Worm (Caenorhabditis elegans) whole organism, L3 larva: ENCODE data around the gene C50D2.10.
A peak's percentile ranks its signal among the peaks of the same experiment; 100 is the strongest.

ENCODE experiments used
- aly-2 ChIP-seq: fragments of 150-350 bp; optimal IDR thresholded peaks from 2 replicates; lab custom pipeline; 2014; ENCODE audit warnings: missing biosample characterization, missing genetic modification characterization
- ama-1 ChIP-seq: fragments of 150-350 bp; optimal IDR thresholded peaks from 2 replicates; lab custom pipeline; 2018
- ceh-16 ChIP-seq: sonication (generic microtip); optimal IDR thresholded peaks from 2 replicates; lab custom pipeline; 2017; ENCODE audit warnings: missing biosample characterization, missing genetic modification characterization
- ceh-28 ChIP-seq: fragments of 150-350 bp; optimal IDR thresholded peaks from 2 replicates; lab custom pipeline; 2014; ENCODE audit warnings: missing biosample characterization, missing genetic modification reagents, missing genetic modification characterization
- ceh-82 ChIP-seq: fragments of 150-350 bp; optimal IDR thresholded peaks from 2 replicates; lab custom pipeline; 2014; ENCODE audit warnings: missing biosample characterization, missing genetic modification characterization
- egl-27 ChIP-seq: sonication (generic microtip); optimal IDR thresholded peaks from 4 replicates; lab custom pipeline; 2017; ENCODE audit warnings: missing biosample characterization, missing genetic modification reagents, missing genetic modification characterization
- egl-5 ChIP-seq: fragments of 150-350 bp; optimal IDR thresholded peaks from 2 replicates; lab custom pipeline; 2017; ENCODE audit warnings: missing biosample characterization, missing genetic modification reagents, missing genetic modification characterization, inconsistent platforms
- elt-1 ChIP-seq: fragments of 150-350 bp; optimal IDR thresholded peaks from 2 replicates; lab custom pipeline; 2014; ENCODE audit warnings: missing biosample characterization, missing genetic modification characterization
- elt-2 ChIP-seq: sonication (generic microtip); optimal IDR thresholded peaks from 2 replicates; lab custom pipeline; 2016; ENCODE audit warnings: missing genetic modification reagents, mild to moderate bottlenecking, missing genetic modification characterization, missing compliant biosample characterization
- eor-1 ChIP-seq, 2 experiments: fragments of 150-350 bp; optimal IDR thresholded peaks; 2 replicates each; lab custom pipeline; 2014 to 2018; ENCODE audit warnings: missing biosample characterization in 2 of 2, missing genetic modification characterization in 2 of 2
- fkh-10 ChIP-seq: sonication (generic microtip); optimal IDR thresholded peaks from 2 replicates; lab custom pipeline; 2017; ENCODE audit warnings: missing biosample characterization, missing genetic modification reagents, missing genetic modification characterization
- fkh-2 ChIP-seq: fragments of 150-350 bp; optimal IDR thresholded peaks from 2 replicates; lab custom pipeline; 2014; ENCODE audit warnings: missing biosample characterization, missing genetic modification reagents, missing genetic modification characterization
- fos-1 ChIP-seq: fragments of 150-350 bp; optimal IDR thresholded peaks from 2 replicates; lab custom pipeline; 2014; ENCODE audit warnings: missing biosample characterization, missing genetic modification characterization
- hmg-11 ChIP-seq: sonication (generic microtip); optimal IDR thresholded peaks from 2 replicates; lab custom pipeline; 2016; ENCODE audit warnings: missing genetic modification characterization, missing compliant biosample characterization
- jun-1 ChIP-seq: fragments of 150-350 bp; optimal IDR thresholded peaks from 2 replicates; lab custom pipeline; 2014; ENCODE audit warnings: missing biosample characterization, missing genetic modification reagents, missing genetic modification characterization
- lin-15B ChIP-seq: fragments of 150-350 bp; optimal IDR thresholded peaks from 2 replicates; lab custom pipeline; 2014; ENCODE audit warnings: missing biosample characterization, missing genetic modification characterization
- lin-39 ChIP-seq: fragments of 150-350 bp; optimal IDR thresholded peaks from 2 replicates; lab custom pipeline; 2018; ENCODE audit warnings: missing biosample characterization, missing genetic modification reagents, missing genetic modification characterization
- lsy-12 ChIP-seq: sonication (generic microtip); optimal IDR thresholded peaks from 2 replicates; lab custom pipeline; 2016; ENCODE audit warnings: mild to moderate bottlenecking, missing genetic modification characterization, missing compliant biosample characterization
- mml-1 ChIP-seq: fragments of 150-350 bp; sonication (generic microtip); optimal IDR thresholded peaks from 3 replicates; lab custom pipeline; 2014; ENCODE audit warnings: missing biosample characterization, missing genetic modification characterization
- nfya-1 ChIP-seq: sonication (generic microtip); optimal IDR thresholded peaks from 2 replicates; lab custom pipeline; 2017; ENCODE audit warnings: missing genetic modification characterization, mild to moderate bottlenecking, missing compliant biosample characterization, antibody characterized with exemption, moderate library complexity; ENCODE audit not compliant: insufficient read depth
- nhr-11 ChIP-seq: fragments of 150-350 bp; optimal IDR thresholded peaks from 2 replicates; lab custom pipeline; 2014; ENCODE audit warnings: missing biosample characterization, missing genetic modification characterization
- nhr-23 ChIP-seq: fragments of 150-350 bp; optimal IDR thresholded peaks from 2 replicates; lab custom pipeline; 2014; ENCODE audit warnings: missing biosample characterization, missing genetic modification reagents, missing genetic modification characterization
- nhr-237 ChIP-seq: fragments of 150-350 bp; optimal IDR thresholded peaks from 2 replicates; lab custom pipeline; 2014; ENCODE audit warnings: missing biosample characterization, missing genetic modification characterization
- nhr-28 ChIP-seq: fragments of 150-350 bp; optimal IDR thresholded peaks from 2 replicates; lab custom pipeline; 2014; ENCODE audit warnings: missing biosample characterization, missing genetic modification characterization
- nhr-67 ChIP-seq: fragments of 150-350 bp; optimal IDR thresholded peaks from 2 replicates; lab custom pipeline; 2014; ENCODE audit warnings: missing biosample characterization, missing genetic modification characterization
- nhr-76 ChIP-seq: fragments of 150-350 bp; sonication (generic microtip); optimal IDR thresholded peaks from 5 replicates; lab custom pipeline; 2014; ENCODE audit warnings: missing biosample characterization, missing genetic modification characterization
- pha-4 ChIP-seq: fragments of 150-350 bp; optimal IDR thresholded peaks from 2 replicates; lab custom pipeline; 2014; ENCODE audit warnings: missing biosample characterization, missing genetic modification reagents, missing genetic modification characterization
- pqm-1 ChIP-seq: fragments of 150-350 bp; optimal IDR thresholded peaks from 2 replicates; lab custom pipeline; 2017; ENCODE audit warnings: missing biosample characterization, missing genetic modification characterization, inconsistent platforms
- sea-2 ChIP-seq: fragments of 150-350 bp; sonication (generic microtip); optimal IDR thresholded peaks from 4 replicates; lab custom pipeline; 2014; ENCODE audit warnings: missing biosample characterization, missing genetic modification reagents, missing genetic modification characterization
- skn-1 ChIP-seq: fragments of 150-350 bp; optimal IDR thresholded peaks from 2 replicates; lab custom pipeline; 2014; ENCODE audit warnings: missing biosample characterization, missing genetic modification characterization
- snpc-4 ChIP-seq: fragments of 150-350 bp; optimal IDR thresholded peaks from 2 replicates; lab custom pipeline; 2014; ENCODE audit warnings: missing biosample characterization, missing genetic modification characterization
- tbx-2 ChIP-seq: sonication (generic microtip); optimal IDR thresholded peaks from 2 replicates; lab custom pipeline; 2016; ENCODE audit warnings: mild to moderate bottlenecking, missing genetic modification characterization, missing compliant biosample characterization
- unc-62 ChIP-seq: fragments of 150-350 bp; sonication (generic microtip); optimal IDR thresholded peaks from 4 replicates; lab custom pipeline; 2014; ENCODE audit warnings: missing biosample characterization, missing genetic modification reagents, missing genetic modification characterization
- zag-1 ChIP-seq: fragments of 150-350 bp; optimal IDR thresholded peaks from 2 replicates; lab custom pipeline; 2014; ENCODE audit warnings: missing biosample characterization, missing genetic modification characterization
- ztf-11 ChIP-seq: fragments of 150-350 bp; optimal IDR thresholded peaks from 2 replicates; lab custom pipeline; 2014; ENCODE audit warnings: missing biosample characterization, missing genetic modification characterization
- ztf-4 ChIP-seq: fragments of 150-350 bp; optimal IDR thresholded peaks from 2 replicates; lab custom pipeline; 2014; ENCODE audit warnings: missing biosample characterization, missing genetic modification characterization

The C50D2.10 gene

ce11 chrII:124904-125303, 26.0 kb downstream of the C50D2.10 start, which contains the start of gene nmur-2:
Gene nmur-2, minus strand, starts transcription at chrII:125004.
- no peak for TF ChIP-seq fos-1 (tag; lab: Kevin White, UChicago)
- no peak for TF ChIP-seq fkh-10 (GFP tag; lab: Kevin White, UChicago)
- no peak for TF ChIP-seq mml-1 (tag; lab: Kevin White, UChicago)
- TF ChIP-seq pqm-1 (tag; lab: Kevin White, UChicago), result no peak
- no peak for TF ChIP-seq sea-2 (GFP tag; lab: Kevin White, UChicago)
- no peak for TF ChIP-seq tbx-2
- TF ChIP-seq nhr-76 (tag; lab: Kevin White, UChicago), result no peak
- TF ChIP-seq jun-1, result no peak
- no peak for TF ChIP-seq nhr-67 (tag; lab: Kevin White, UChicago)
- no peak for TF ChIP-seq zag-1 (tag; lab: Kevin White, UChicago)
- TF ChIP-seq ceh-16, result no peak
- TF ChIP-seq nhr-237 (tag; lab: Kevin White, UChicago), result no peak
- no peak for TF ChIP-seq ztf-4 (tag; lab: Kevin White, UChicago)
- TF ChIP-seq ama-1, result no peak
- no peak for TF ChIP-seq snpc-4 (tag; lab: Kevin White, UChicago)
- no peak for TF ChIP-seq nhr-23 (tag; lab: Kevin White, UChicago)

- TF ChIP-seq hmg-11 (tag; lab: Kevin White, UChicago) (no peak), pqm-1 (tag; lab: Kevin White, UChicago) (no peak), ceh-28 (no peak), lin-39 (tag; lab: Kevin White, UChicago) (no peak), nfya-1 (no peak), sea-2 (GFP tag; lab: Kevin White, UChicago) (no peak), elt-1 (tag; lab: Kevin White, UChicago) (no peak), aly-2 (no peak), lin-15B (tag; lab: Kevin White, UChicago) (no peak), mml-1 (tag; lab: Kevin White, UChicago) (no peak), lsy-12 (tag; lab: Kevin White, UChicago) (no peak)
Measured at ce11 chrII:128929-129328, 30.0 kb downstream of the C50D2.10 start, which contains the start of gene srd-3. Gene srd-3, minus strand, starts transcription at chrII:129029.

ce11 chrII:129770-130169, 30.8 kb downstream of the C50D2.10 start:
- TF ChIP-seq elt-1 (tag; lab: Kevin White, UChicago) (no peak), ama-1 (no peak), nhr-11 (tag; lab: Kevin White, UChicago) (no peak), skn-1 (tag; lab: Kevin White, UChicago) (no peak), elt-2 (tag; lab: Kevin White, UChicago) (no peak), pqm-1 (tag; lab: Kevin White, UChicago) (no peak), eor-1 (tag; optimal IDR thresholded peaks at IDR 0.05; lab: Kevin White, UChicago) (no peak), snpc-4 (tag; lab: Kevin White, UChicago) (no peak), nfya-1 (no peak), nhr-28 (tag; lab: Kevin White, UChicago) (no peak), sea-2 (GFP tag; lab: Kevin White, UChicago) (no peak), fkh-2 (tag; lab: Kevin White, UChicago) (no peak), lin-15B (tag; lab: Kevin White, UChicago) (no peak), hmg-11 (tag; lab: Kevin White, UChicago) (no peak), fkh-10 (GFP tag; lab: Kevin White, UChicago) (no peak)

ce11 chrII:133548-134275, 34.8 kb downstream of the C50D2.10 start, which contains the start of gene cwn-1:
Gene cwn-1, minus strand, starts transcription at chrII:133598.
- TF ChIP-seq nhr-23 (tag; lab: Kevin White, UChicago), result no peak
- TF ChIP-seq egl-5 (tag; lab: Kevin White, UChicago), result peak; percentile 68
- no peak for TF ChIP-seq lin-39 (tag; lab: Kevin White, UChicago)

- no peak for TF ChIP-seq ztf-11 (tag; lab: Kevin White, UChicago)
- no peak for TF ChIP-seq fkh-2 (tag; lab: Kevin White, UChicago)
- no peak for TF ChIP-seq nhr-28 (tag; lab: Kevin White, UChicago)
- no peak for TF ChIP-seq unc-62 (GFP tag; lab: Kevin White, UChicago)
- TF ChIP-seq egl-27 (tag; lab: Kevin White, UChicago), result no peak
- no peak for TF ChIP-seq pha-4 (tag; lab: Kevin White, UChicago)
- TF ChIP-seq ceh-82 (tag; lab: Kevin White, UChicago), result no peak
- TF ChIP-seq lin-39 (tag; lab: Kevin White, UChicago), result no peak
- TF ChIP-seq nhr-23 (tag; lab: Kevin White, UChicago), result no peak
Measured at ce11 chrII:135166-135565, 36.2 kb downstream of the C50D2.10 start, which contains the start of gene K10B4.1. Gene K10B4.1, plus strand, starts transcription at chrII:135466.
